Fruit fly (Drosophila melanogaster) whole organism, adult: Measurements from ENCODE around the gene Osi8.

ENCODE experiments used
- CG11617 ChIP-seq: fragments of 200-800 bp; sonication (Bioruptor generic); optimal IDR thresholded peaks from 2 replicates; lab custom pipeline; 2017; ENCODE audit warnings: mild to moderate bottlenecking, missing biosample characterization, missing genetic modification reagents, missing genetic modification characterization
- CG12768 ChIP-seq: fragments of 200-800 bp; sonication (Bioruptor generic); optimal IDR thresholded peaks from 2 replicates; lab custom pipeline; 2017; ENCODE audit warnings: missing biosample characterization, missing genetic modification characterization, mild to moderate bottlenecking, moderate library complexity, missing genetic modification reagents
- CG14711 ChIP-seq: fragments of 200-800 bp; sonication (Bioruptor generic); optimal IDR thresholded peaks from 2 replicates; lab custom pipeline; 2018; ENCODE audit warnings: missing biosample characterization, mild to moderate bottlenecking, missing genetic modification characterization, moderate library complexity
- CG33017 ChIP-seq: fragments of 200-800 bp; sonication (Bioruptor generic); optimal IDR thresholded peaks from 2 replicates; lab custom pipeline; 2018; ENCODE audit warnings: missing biosample characterization, mild to moderate bottlenecking, missing genetic modification characterization, moderate library complexity
- CG5204 ChIP-seq: fragments of 200-800 bp; sonication (Bioruptor generic); optimal IDR thresholded peaks from 2 replicates; lab custom pipeline; 2016; ENCODE audit warnings: missing biosample characterization, missing genetic modification characterization
- CG7045 ChIP-seq: fragments of 200-800 bp; sonication (Bioruptor generic); optimal IDR thresholded peaks from 2 replicates; lab custom pipeline; 2017; ENCODE audit warnings: missing biosample characterization, mild to moderate bottlenecking, missing genetic modification characterization
- CG7101 ChIP-seq: fragments of 200-800 bp; sonication (Bioruptor generic); optimal IDR thresholded peaks from 2 replicates; lab custom pipeline; 2018; ENCODE audit warnings: missing biosample characterization, mild to moderate bottlenecking, missing genetic modification characterization, moderate library complexity
- Clk ChIP-seq: fragments of 200-800 bp; sonication (Bioruptor generic); optimal IDR thresholded peaks from 2 replicates; lab custom pipeline; 2017; ENCODE audit warnings: missing biosample characterization, missing genetic modification characterization
- Crg-1 ChIP-seq: fragments of 200-800 bp; sonication (Bioruptor generic); optimal IDR thresholded peaks from 2 replicates; lab custom pipeline; 2016; ENCODE audit warnings: missing biosample characterization, missing genetic modification characterization
- Hr96 ChIP-seq: fragments of 200-800 bp; sonication (Bioruptor generic); optimal IDR thresholded peaks from 2 replicates; lab custom pipeline; 2016; ENCODE audit warnings: missing biosample characterization, missing genetic modification characterization
- Mnt ChIP-seq: fragments of 200-800 bp; sonication (Bioruptor generic); optimal IDR thresholded peaks from 2 replicates; lab custom pipeline; 2016; ENCODE audit warnings: missing biosample characterization, mild to moderate bottlenecking, missing genetic modification characterization
- bab1 ChIP-seq: fragments of 200-800 bp; sonication (Bioruptor generic); optimal IDR thresholded peaks from 3 replicates; lab custom pipeline; 2019; ENCODE audit warnings: missing biosample characterization, mild to moderate bottlenecking, missing genetic modification characterization, moderate library complexity
- cic ChIP-seq: fragments of 200-800 bp; sonication (Bioruptor generic); optimal IDR thresholded peaks from 2 replicates; lab custom pipeline; 2017; ENCODE audit warnings: missing biosample characterization, mild to moderate bottlenecking, missing genetic modification characterization, moderate library complexity
- kay ChIP-seq: fragments of 200-800 bp; sonication (Bioruptor generic); peaks from one replicate; lab custom pipeline; 2016; ENCODE audit warnings: missing biosample characterization, missing genetic modification characterization, borderline replicate concordance
- ovo ChIP-seq: fragments of 200-800 bp; sonication (Bioruptor generic); optimal IDR thresholded peaks from 2 replicates; lab custom pipeline; 2016; ENCODE audit warnings: missing biosample characterization, missing genetic modification characterization
- pad ChIP-seq: fragments of 200-800 bp; sonication (Bioruptor generic); optimal IDR thresholded peaks from 3 replicates; lab custom pipeline; 2017; ENCODE audit warnings: missing biosample characterization, missing genetic modification characterization, mild to moderate bottlenecking, moderate library complexity, missing genetic modification reagents
- tj ChIP-seq: fragments of 200-800 bp; sonication (Bioruptor generic); optimal IDR thresholded peaks from 3 replicates; lab custom pipeline; 2017; ENCODE audit warnings: missing biosample characterization, mild to moderate bottlenecking, missing genetic modification characterization, moderate library complexity

The Osi8 gene

dm6 chr3R:6303738-6304137 is 48.8 kb downstream of the Osi8 start, which contains the start of gene CG46396:
Gene CG46396 (plus strand): TSS chr3R:6304038.
- TF ChIP-seq CG12768 (GFP tag; lab: Kevin White, UChicago) (no peak), Hr96 (GFP tag; lab: Kevin White, UChicago) (no peak), ovo (GFP tag; lab: Kevin White, UChicago) (no peak), pad (GFP tag; lab: Kevin White, UChicago) (no peak), CG14711 (tag; lab: Kevin White, UChicago) (no peak), kay (GFP tag; lab: Kevin White, UChicago) (no peak), CG33017 (no peak), CG11617 (GFP tag; lab: Kevin White, UChicago) (no peak), cic (no peak), tj (GFP tag; lab: Kevin White, UChicago) (no peak), CG7101 (no peak), Clk (no peak), CG7045 (GFP tag; lab: Kevin White, UChicago) (no peak), Crg-1 (GFP tag; lab: Kevin White, UChicago) (no peak), Mnt (GFP tag; lab: Kevin White, UChicago) (no peak)

- TF ChIP-seq CG33017 (no peak), CG7101 (no peak), CG11617 (GFP tag; lab: Kevin White, UChicago) (no peak), CG7045 (GFP tag; lab: Kevin White, UChicago) (no peak), cic (no peak), CG14711 (tag; lab: Kevin White, UChicago) (no peak), Clk (no peak), ovo (GFP tag; lab: Kevin White, UChicago) (no peak), Crg-1 (GFP tag; lab: Kevin White, UChicago) (no peak), CG12768 (GFP tag; lab: Kevin White, UChicago) (no peak), tj (GFP tag; lab: Kevin White, UChicago) (no peak), bab1 (GFP tag; lab: Kevin White, UChicago) (no peak), kay (GFP tag; lab: Kevin White, UChicago) (no peak), pad (GFP tag; lab: Kevin White, UChicago) (no peak), CG5204 (GFP tag; lab: Kevin White, UChicago) (no peak)
Measured at dm6 chr3R:6304947-6305346, 50.0 kb downstream of the Osi8 start, which contains the start of gene Osi16. Gene Osi16 (plus strand): TSS chr3R:6305247.
